Fruit fly (Drosophila melanogaster) whole organism, embryonic: ENCODE measurements around the gene CG15547.

Experiments
- cg ChIP-seq: fragments of 200-800 bp; sonication (Bioruptor generic); optimal IDR thresholded peaks from 3 replicates; lab custom pipeline; 2019; ENCODE audit warnings: missing biosample characterization, mild to moderate bottlenecking, missing genetic modification characterization, moderate library complexity
- hth ChIP-seq: fragments of >200 bp; optimal IDR thresholded peaks from 2 replicates; lab custom pipeline; 2017; ENCODE audit warnings: inconsistent platforms
- pho ChIP-seq: fragments of 200-800 bp; sonication (Bioruptor generic); optimal IDR thresholded peaks from 2 replicates; lab custom pipeline; 2016; ENCODE audit warnings: missing biosample characterization, missing genetic modification characterization
- salm ChIP-seq: fragments of 200-800 bp; sonication (Bioruptor generic); optimal IDR thresholded peaks from 2 replicates; lab custom pipeline; 2018; ENCODE audit warnings: missing biosample characterization, mild to moderate bottlenecking, missing genetic modification characterization

dm6 chr3R:30872301-30873044, 10.8 kb downstream of the CG15547 start, which contains the start of gene CG15545:
- no peak for TF ChIP-seq cg (GFP tag; lab: Kevin White, UChicago)
- TF ChIP-seq pho (GFP tag; lab: Kevin White, UChicago): no peak
- no peak for TF ChIP-seq hth (lab: Kevin White, UChicago)
- TF ChIP-seq salm (tag; lab: Kevin White, UChicago): no peak
